Fruit fly (Drosophila melanogaster): ENCODE measurements around the gene spd-2.
"Not testable (repeated sequence)": the region's sequence is repeated elsewhere in the genome, so short reads cannot be mapped to it uniquely, and the experiment has no call there.

The spd-2 gene

DNA sequence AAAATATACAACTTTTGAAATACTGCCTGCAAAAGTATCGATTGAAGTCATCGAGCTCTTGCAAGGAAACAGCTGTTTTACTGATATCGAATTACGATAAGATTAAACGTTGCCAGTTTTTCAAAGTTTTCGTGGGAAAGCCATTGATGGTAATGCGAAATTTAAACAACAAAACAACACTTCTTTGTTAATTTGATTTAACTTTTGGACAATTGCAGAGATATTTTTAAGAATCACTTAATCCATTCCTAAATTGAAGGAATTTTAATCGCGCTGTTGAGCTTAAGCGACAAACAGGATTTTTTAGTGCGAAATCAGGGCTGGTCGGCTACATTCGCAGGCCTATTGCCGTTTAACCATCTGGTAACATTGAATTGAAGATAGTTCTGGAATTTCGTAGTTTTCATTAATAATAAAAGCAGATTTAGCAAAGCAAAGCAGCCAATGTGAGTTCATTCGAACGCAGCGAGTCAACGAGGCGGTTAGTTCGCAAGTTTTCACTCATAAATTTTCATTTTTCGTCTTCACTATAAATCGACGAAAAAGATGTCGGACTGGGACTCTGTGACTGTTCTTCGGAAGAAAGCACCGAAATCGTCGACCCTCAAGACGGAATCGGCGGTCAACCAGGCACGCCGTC, 20.4 kb downstream of the spd-2 start, which contains the start of gene mbf1:
mbf1 (plus strand) TSS at position 130 of the 640 bp plus-strand sequence.
- peak; percentile 20 for TF ChIP-seq HLH106 (tag; optimal IDR thresholded peaks at IDR 0.05)
- no peak for TF ChIP-seq Rel (GFP tag; optimal IDR thresholded peaks at IDR 0.05)
- TF ChIP-seq Rel (tag; optimal IDR thresholded peaks at IDR 0.05): peak; percentile 33
- TF ChIP-seq sage (GFP tag; optimal IDR thresholded peaks at IDR 0.05): no peak
- peak; percentile 57 for TF ChIP-seq Hnf4 (GFP tag; optimal IDR thresholded peaks at IDR 0.05)
- TF ChIP-seq woc (GFP tag; optimal IDR thresholded peaks at IDR 0.05): no peak
- TF ChIP-seq Sp1 (GFP tag; optimal IDR thresholded peaks at IDR 0.05): peak; percentile 15
- TF ChIP-seq fru (GFP tag; optimal IDR thresholded peaks at IDR 0.05): peak; percentile 13
- peak; percentile 37 for TF ChIP-seq brk (GFP tag; optimal IDR thresholded peaks at IDR 0.05)

DNA sequence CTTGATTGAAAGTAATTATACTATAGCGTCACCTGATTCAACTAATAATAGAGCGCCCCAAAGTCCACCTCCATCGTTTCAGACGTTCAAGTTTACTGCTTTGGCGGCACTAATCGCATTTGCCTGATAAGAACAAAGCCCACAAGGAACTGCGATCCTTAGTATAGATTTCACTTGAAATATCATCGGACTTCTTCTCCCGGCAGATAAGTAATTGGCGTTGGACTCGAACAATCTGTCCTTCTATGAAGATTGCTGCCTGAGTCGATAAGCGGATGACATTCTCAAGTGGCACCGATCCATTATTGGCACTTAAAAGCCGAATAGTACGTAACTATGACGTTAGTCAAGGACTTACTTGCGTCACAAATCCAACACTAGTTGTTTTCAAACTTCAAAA, 21.6 kb downstream of the spd-2 start, which contains the start of gene Mipp1:
Mipp1 (minus strand) TSS at position 101 of the 400 bp plus-strand sequence.
- TF ChIP-seq psq, Dfd, OdsH (GFP tag; optimal IDR thresholded peaks at IDR 0.05): not testable (repeated sequence)

dm6 chr3L:16572208-16572607, 22.6 kb downstream of the spd-2 start:
- peak; percentile 15 for TF ChIP-seq Dif (GFP tag; optimal IDR thresholded peaks at IDR 0.05; ENCODE audit: partially characterized antibody)
- peak in 1 of 2 experiments; percentile 44 for TF ChIP-seq dl (GFP tag; optimal IDR thresholded peaks at IDR 0.05; ENCODE audit: insufficient read depth in 1 of 2, partially characterized antibody in 2 of 2)
- TF ChIP-seq sage (GFP tag; optimal IDR thresholded peaks at IDR 0.05): no peak
- no peak for TF ChIP-seq Hr78 (GFP tag; optimal IDR thresholded peaks at IDR 0.05)
- peak; percentile 13 for TF ChIP-seq Hnf4 (GFP tag; optimal IDR thresholded peaks at IDR 0.05)

- no peak for TF ChIP-seq br (GFP tag; optimal IDR thresholded peaks at IDR 0.05)
- no peak for TF ChIP-seq Hnf4 (GFP tag; optimal IDR thresholded peaks at IDR 0.05)
- no peak for TF ChIP-seq tai (GFP tag; optimal IDR thresholded peaks at IDR 0.05)
Observed at dm6 chr3L:16571739-16572063, 23.1 kb downstream of the spd-2 start.

dm6 chr3L:16571014-16571738, 23.6 kb downstream of the spd-2 start:
- TF ChIP-seq sv (GFP tag; optimal IDR thresholded peaks at IDR 0.05): no peak
- no peak for TF ChIP-seq usp (GFP tag; optimal IDR thresholded peaks at IDR 0.05)
- no peak for TF ChIP-seq Jra (GFP tag; optimal IDR thresholded peaks at IDR 0.05)
- no peak for TF ChIP-seq HLH106 (tag; optimal IDR thresholded peaks at IDR 0.05)
- no peak for TF ChIP-seq Dfd (GFP tag; optimal IDR thresholded peaks at IDR 0.05)
- no peak for TF ChIP-seq foxo (GFP tag; optimal IDR thresholded peaks at IDR 0.05)
- no peak for TF ChIP-seq tai (GFP tag; optimal IDR thresholded peaks at IDR 0.05)
- TF ChIP-seq CG9705 (GFP tag; optimal IDR thresholded peaks at IDR 0.05): no peak
- TF ChIP-seq N (GFP tag; optimal IDR thresholded peaks at IDR 0.05): no peak
- TF ChIP-seq brk (GFP tag; optimal IDR thresholded peaks at IDR 0.05): no peak
- TF ChIP-seq Hr78 (GFP tag; optimal IDR thresholded peaks at IDR 0.05): no peak
- TF ChIP-seq CG32264 (GFP tag; optimal IDR thresholded peaks at IDR 0.05): no peak
- no peak for TF ChIP-seq Dif (GFP tag; optimal IDR thresholded peaks at IDR 0.05; ENCODE audit: partially characterized antibody)
- no peak for TF ChIP-seq CrebA (GFP tag; optimal IDR thresholded peaks at IDR 0.05; ENCODE audit: borderline replicate concordance)

DNA sequence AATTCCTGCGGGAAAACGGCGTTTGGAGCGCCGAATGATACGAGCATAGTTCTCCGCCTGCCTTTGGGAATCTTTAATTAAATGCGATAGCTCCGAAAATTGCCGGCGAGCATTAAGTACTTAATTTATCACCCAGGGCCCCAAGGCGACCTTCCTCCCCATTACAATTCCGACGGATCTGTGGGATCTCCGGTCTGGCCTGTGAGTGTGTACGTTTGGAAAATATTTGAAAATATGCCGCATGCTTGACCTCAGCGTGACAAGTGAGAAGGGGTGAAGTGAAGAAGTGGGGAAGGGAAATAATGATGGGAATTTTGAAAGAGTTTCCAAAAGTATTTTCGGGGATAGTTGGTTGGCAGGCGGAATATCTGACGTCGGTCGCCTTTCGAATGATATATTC, 25.4 kb downstream of the spd-2 start:
- no peak for TF ChIP-seq usp (GFP tag; optimal IDR thresholded peaks at IDR 0.05)
- no peak for TF ChIP-seq N (GFP tag; optimal IDR thresholded peaks at IDR 0.05)
- no peak for TF ChIP-seq Mio (GFP tag; optimal IDR thresholded peaks at IDR 0.05)
- TF ChIP-seq Myc (optimal IDR thresholded peaks at IDR 0.05): no peak
- no peak for TF ChIP-seq brk (GFP tag; optimal IDR thresholded peaks at IDR 0.05)
- TF ChIP-seq foxo (GFP tag; optimal IDR thresholded peaks at IDR 0.05): no peak
- TF ChIP-seq Rel (GFP tag; optimal IDR thresholded peaks at IDR 0.05): no peak
- no peak for TF ChIP-seq Rel (tag; optimal IDR thresholded peaks at IDR 0.05)
- TF ChIP-seq tai (GFP tag; optimal IDR thresholded peaks at IDR 0.05): no peak
- no peak for TF ChIP-seq dsf (GFP tag; optimal IDR thresholded peaks at IDR 0.05; ENCODE audit: borderline replicate concordance)
- TF ChIP-seq woc (GFP tag; optimal IDR thresholded peaks at IDR 0.05): no peak
- no peak for TF ChIP-seq Hr78 (GFP tag; optimal IDR thresholded peaks at IDR 0.05)
- no peak for TF ChIP-seq ey (GFP tag; optimal IDR thresholded peaks at IDR 0.05)
- TF ChIP-seq sage (GFP tag; optimal IDR thresholded peaks at IDR 0.05): no peak
- TF ChIP-seq jim (GFP tag; optimal IDR thresholded peaks at IDR 0.05): no peak
- TF ChIP-seq Vsx2 (GFP tag; optimal IDR thresholded peaks at IDR 0.05; ENCODE audit: partially characterized antibody): no peak
- TF ChIP-seq lola (GFP tag; optimal IDR thresholded peaks at IDR 0.05): no peak
- no peak for TF ChIP-seq GATAd (GFP tag; optimal IDR thresholded peaks at IDR 0.05)

All from whole organism, wandering third instar larva.